Fruit fly (Drosophila melanogaster) whole organism, pupa: ENCODE data around the gene CG4546.

Experiments used
- CG12605 ChIP-seq: fragments of 200-800 bp; sonication (Bioruptor generic); IDR thresholded peaks from 2 replicates; pipeline ENCODE4 v1.3.6; 2022; ENCODE audit warnings: missing biosample characterization, missing genetic modification characterization
- CG15710 ChIP-seq: fragments of 200-800 bp; sonication (Bioruptor generic); optimal IDR thresholded peaks from 2 replicates; lab custom pipeline; 2018; ENCODE audit warnings: missing biosample characterization, mild to moderate bottlenecking, missing genetic modification characterization, moderate library complexity
- CG32121 ChIP-seq: fragments of 200-800 bp; sonication (Bioruptor generic); IDR thresholded peaks from 2 replicates; pipeline ENCODE4 v1.3.6; 2022; ENCODE audit warnings: missing biosample characterization, missing genetic modification characterization
- CG4496 ChIP-seq: fragments of 200-800 bp; sonication (Bioruptor generic); IDR thresholded peaks from 3 replicates; pipeline ENCODE4 v1.3.6; 2022; ENCODE audit warnings: missing biosample characterization, missing genetic modification characterization
- EcR ChIP-seq: fragments of 200-800 bp; sonication (Bioruptor generic); optimal IDR thresholded peaks from 3 replicates; lab custom pipeline; 2019; ENCODE audit warnings: missing biosample characterization, missing genetic modification characterization, mild to moderate bottlenecking, moderate library complexity, missing genetic modification reagents
- Pif1B ChIP-seq: fragments of 200-800 bp; sonication (Bioruptor generic); optimal IDR thresholded peaks from 3 replicates; lab custom pipeline; 2016; ENCODE audit warnings: missing biosample characterization, missing genetic modification characterization
- Snoo ChIP-seq: fragments of 200-800 bp; sonication (Bioruptor generic); optimal IDR thresholded peaks from 3 replicates; lab custom pipeline; 2017; ENCODE audit warnings: missing biosample characterization, mild to moderate bottlenecking, missing genetic modification characterization, inconsistent platforms

- TF ChIP-seq EcR (GFP tag; lab: Kevin White, UChicago) (no peak), CG15710 (tag; lab: Kevin White, UChicago) (no peak), Snoo (tag; lab: Kevin White, UChicago) (peak; percentile 15), CG32121 (no peak), Pif1B (GFP tag; lab: Kevin White, UChicago) (no peak), CG12605 (no peak), CG4496 (GFP tag; lab: Robert Waterston, UW) (no peak)
These were observed 39.0 kb upstream of the CG4546 start for dm6 chr3R:15807306-15807705.
